Worm (Caenorhabditis elegans): ENCODE measurements around the gene C56G2.15.
A peak's percentile ranks its signal among the peaks of the same experiment; 100 is the strongest.

The C56G2.15 gene

DNA sequence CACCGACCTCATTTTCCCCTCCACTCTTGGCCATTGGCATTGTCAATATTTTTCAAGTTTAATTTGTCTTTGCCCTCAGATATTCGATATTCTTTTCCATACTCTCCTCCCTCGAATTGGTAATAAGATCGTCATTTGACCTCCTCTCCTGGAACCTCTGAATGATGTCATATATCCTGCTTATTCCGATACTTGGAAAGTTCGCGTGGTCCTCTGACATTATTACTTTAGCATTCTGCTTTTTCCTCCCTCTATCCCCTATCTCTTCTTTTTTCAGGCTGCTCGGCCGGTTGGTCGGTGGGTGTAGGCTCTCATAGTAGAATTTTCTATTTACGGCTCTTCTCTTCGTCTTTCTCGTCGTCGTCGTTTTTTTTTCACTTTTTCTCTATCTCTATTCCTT lies 15.2 kb downstream of the C56G2.15 start:
- TF ChIP-seq aly-1 (tag; optimal IDR thresholded peaks at IDR 0.05) (no peak), tbx-11 (GFP tag; IDR thresholded peaks at IDR 0.05) (no peak), sea-1 (GFP tag; conservative IDR thresholded peaks at IDR 0.05) (no peak), F13C5.2 (tag; optimal IDR thresholded peaks at IDR 0.05) (no peak), ceh-13 (GFP tag; optimal IDR thresholded peaks at IDR 0.05) (no peak), scrt-1 (GFP tag; IDR thresholded peaks at IDR 0.05) (no peak), tra-4 (tag; optimal IDR thresholded peaks at IDR 0.05) (no peak), ama-1 (optimal IDR thresholded peaks at IDR 0.05) (no peak), pes-1 (GFP tag; IDR thresholded peaks at IDR 0.05) (no peak), hmg-4 (GFP tag; optimal IDR thresholded peaks at IDR 0.05) (no peak), B0310.2 (tag; optimal IDR thresholded peaks at IDR 0.05) (no peak), hnd-1 (tag; optimal IDR thresholded peaks at IDR 0.05) (no peak), flt-1 (GFP tag; IDR thresholded peaks at IDR 0.05) (no peak)

DNA sequence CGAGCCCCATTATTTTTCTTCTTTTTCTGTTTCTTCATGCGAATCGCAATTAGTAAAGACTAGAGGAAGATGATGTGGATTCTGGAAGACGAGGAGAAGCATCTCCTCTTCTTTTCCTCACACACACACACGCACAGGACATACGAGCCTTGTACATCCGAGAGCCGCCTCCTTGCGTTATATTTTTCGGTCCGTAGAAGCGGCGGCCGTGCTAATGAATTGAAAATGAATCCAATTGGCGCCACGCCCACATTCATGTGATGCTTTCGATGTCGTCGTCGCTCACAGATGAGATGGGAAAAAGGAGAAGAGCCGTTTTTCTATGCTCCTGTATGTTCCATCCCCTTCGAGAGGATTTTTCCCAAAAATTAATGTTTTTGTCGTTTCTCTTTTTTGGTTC lies 16.3 kb downstream of the C56G2.15 start:
- no peak for TF ChIP-seq ama-1 (optimal IDR thresholded peaks at IDR 0.05)
- TF ChIP-seq tra-4 (tag; optimal IDR thresholded peaks at IDR 0.05), result no peak
- TF ChIP-seq hmbx-1 (tag; optimal IDR thresholded peaks at IDR 0.05), result no peak
- no peak for TF ChIP-seq ceh-13 (GFP tag; optimal IDR thresholded peaks at IDR 0.05)
- TF ChIP-seq tbx-11 (GFP tag; IDR thresholded peaks at IDR 0.05), result no peak
- TF ChIP-seq hmg-4 (GFP tag; optimal IDR thresholded peaks at IDR 0.05), result no peak

DNA sequence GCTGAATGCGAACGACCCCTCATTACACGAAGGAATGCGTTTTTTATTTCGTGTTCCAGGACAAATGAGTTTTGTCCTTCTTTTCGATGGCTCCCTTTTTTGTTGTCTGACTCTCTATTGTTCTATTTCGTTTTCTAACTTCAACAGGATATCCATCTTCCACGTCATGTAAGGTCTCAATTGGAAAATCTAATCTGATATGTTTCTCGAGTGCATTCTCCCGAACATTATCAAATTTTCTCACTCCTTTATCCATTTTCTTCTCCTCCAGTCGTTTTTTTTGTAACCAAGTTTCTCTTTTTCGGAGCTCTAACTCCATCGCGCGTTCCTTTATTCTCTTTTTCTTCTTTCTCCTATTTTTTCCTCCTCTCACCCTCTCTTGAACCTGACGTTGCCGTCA lies 17.3 kb downstream of the C56G2.15 start:
- TF ChIP-seq B0310.2 (tag; optimal IDR thresholded peaks at IDR 0.05), result no peak
- no peak for TF ChIP-seq ceh-36 (tag; optimal IDR thresholded peaks at IDR 0.05)
- TF ChIP-seq scrt-1 (GFP tag; IDR thresholded peaks at IDR 0.05), result no peak
- TF ChIP-seq tra-4 (tag; optimal IDR thresholded peaks at IDR 0.05), result no peak
- TF ChIP-seq hnd-1 (tag; optimal IDR thresholded peaks at IDR 0.05), result no peak
- no peak for TF ChIP-seq ceh-13 (GFP tag; optimal IDR thresholded peaks at IDR 0.05)
- no peak for TF ChIP-seq F13C5.2 (tag; optimal IDR thresholded peaks at IDR 0.05)
- no peak for TF ChIP-seq hmg-4 (GFP tag; optimal IDR thresholded peaks at IDR 0.05)
- TF ChIP-seq hmbx-1 (tag; optimal IDR thresholded peaks at IDR 0.05), result no peak
- TF ChIP-seq tbx-37 (GFP tag; conservative IDR thresholded peaks at IDR 0.05), result no peak
- no peak for TF ChIP-seq tbx-11 (GFP tag; IDR thresholded peaks at IDR 0.05)
- no peak for TF ChIP-seq flt-1 (GFP tag; IDR thresholded peaks at IDR 0.05)
- TF ChIP-seq pes-1 (GFP tag; IDR thresholded peaks at IDR 0.05), result no peak
- TF ChIP-seq ets-7 (tag; optimal IDR thresholded peaks at IDR 0.05), result no peak
- no peak for TF ChIP-seq aly-1 (tag; optimal IDR thresholded peaks at IDR 0.05)
- no peak for TF ChIP-seq sea-1 (GFP tag; conservative IDR thresholded peaks at IDR 0.05)
- no peak for TF ChIP-seq ama-1 (optimal IDR thresholded peaks at IDR 0.05)

DNA sequence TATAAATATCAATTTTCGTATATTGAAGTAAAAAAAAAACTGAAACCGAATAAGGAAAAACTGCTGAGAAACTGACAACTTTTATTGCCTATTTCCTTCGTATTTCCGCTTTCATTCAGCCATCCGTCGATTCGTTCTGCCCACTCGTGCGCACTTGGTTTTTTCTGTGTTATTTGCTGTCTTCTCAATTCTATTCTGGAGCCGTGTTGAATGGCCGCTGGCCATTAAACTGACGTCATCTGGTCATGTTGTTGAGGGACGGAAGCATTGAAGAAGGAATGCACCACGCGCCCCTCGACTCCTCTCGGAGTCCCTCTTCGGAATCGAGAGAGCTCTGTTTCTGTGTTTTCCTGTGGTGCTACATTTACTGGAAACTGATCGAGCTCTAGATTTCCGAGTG lies 19.1 kb downstream of the C56G2.15 start:
- no peak for TF ChIP-seq B0310.2 (tag; optimal IDR thresholded peaks at IDR 0.05)
- no peak for TF ChIP-seq pes-1 (GFP tag; IDR thresholded peaks at IDR 0.05)
- no peak for TF ChIP-seq ceh-36 (tag; optimal IDR thresholded peaks at IDR 0.05)
- no peak for TF ChIP-seq ama-1 (optimal IDR thresholded peaks at IDR 0.05)
- TF ChIP-seq ets-7 (tag; optimal IDR thresholded peaks at IDR 0.05), result no peak
- TF ChIP-seq sea-1 (GFP tag; conservative IDR thresholded peaks at IDR 0.05), result no peak
- no peak for TF ChIP-seq flt-1 (GFP tag; IDR thresholded peaks at IDR 0.05)
- no peak for TF ChIP-seq ceh-13 (GFP tag; optimal IDR thresholded peaks at IDR 0.05)
- TF ChIP-seq scrt-1 (GFP tag; IDR thresholded peaks at IDR 0.05), result no peak
- no peak for TF ChIP-seq tra-4 (tag; optimal IDR thresholded peaks at IDR 0.05)
- no peak for TF ChIP-seq hmg-4 (GFP tag; optimal IDR thresholded peaks at IDR 0.05)
- no peak for TF ChIP-seq hnd-1 (tag; optimal IDR thresholded peaks at IDR 0.05)

DNA sequence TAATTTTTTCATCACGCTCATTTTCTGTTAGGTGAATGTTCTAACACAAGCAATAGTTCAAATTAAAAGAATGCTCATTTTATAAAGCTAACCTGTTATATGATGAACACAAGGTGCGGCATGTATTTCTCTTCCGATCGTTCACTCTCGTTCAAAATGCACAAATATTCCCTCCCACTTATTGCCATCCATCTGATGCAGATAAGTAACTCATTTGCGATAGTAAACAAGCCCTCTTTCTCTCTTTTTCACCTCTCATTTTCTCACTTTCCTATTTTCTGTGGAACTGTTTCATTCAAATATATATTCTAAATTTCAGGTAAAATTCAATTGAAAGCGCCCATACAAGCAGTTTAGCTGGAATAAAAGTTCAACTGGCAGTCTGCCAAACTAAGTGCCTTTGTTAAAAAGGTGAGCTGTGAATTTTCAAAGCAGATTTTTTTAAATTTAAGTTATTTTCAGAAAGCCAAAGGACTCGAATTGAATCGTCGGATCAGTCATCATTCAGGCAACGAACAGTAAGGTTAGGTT lies 21.7 kb downstream of the C56G2.15 start, which contains the start of the genes trmt-10C.2 and C56G2.22:
Gene trmt-10C.2, plus strand, starts transcription at position 314 of the 531 bp plus-strand sequence.
Gene C56G2.22, plus strand, starts transcription at position 481 of the 531 bp plus-strand sequence.
- TF ChIP-seq hnd-1 (tag; optimal IDR thresholded peaks at IDR 0.05) (no peak), scrt-1 (GFP tag; IDR thresholded peaks at IDR 0.05) (no peak)

DNA sequence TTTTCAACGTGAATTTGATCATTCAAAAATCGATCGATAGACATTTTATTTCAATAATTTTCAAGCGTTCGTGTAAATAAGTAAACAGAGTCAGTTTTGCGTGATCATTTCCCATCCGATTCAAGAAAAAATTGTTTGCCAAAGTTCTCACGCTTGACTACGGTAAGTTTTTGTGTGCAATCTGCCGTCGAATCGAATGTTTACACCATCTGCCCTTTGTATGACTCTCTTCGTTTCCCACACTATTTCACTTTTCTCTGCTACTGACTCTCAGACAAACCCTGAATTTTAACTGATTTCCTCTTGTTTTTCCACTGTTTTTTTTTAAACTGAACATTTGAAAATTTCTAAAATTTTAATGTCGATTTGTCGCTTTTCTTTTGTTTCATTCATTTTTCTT lies 23.0 kb downstream of the C56G2.15 start:
- TF ChIP-seq tbx-37 (GFP tag; conservative IDR thresholded peaks at IDR 0.05), result no peak
- TF ChIP-seq F13C5.2 (tag; optimal IDR thresholded peaks at IDR 0.05), result peak; percentile 86
- TF ChIP-seq ceh-13 (GFP tag; optimal IDR thresholded peaks at IDR 0.05), result no peak
- TF ChIP-seq aly-1 (tag; optimal IDR thresholded peaks at IDR 0.05), result no peak
- no peak for TF ChIP-seq hnd-1 (tag; optimal IDR thresholded peaks at IDR 0.05)
- no peak for TF ChIP-seq ceh-36 (tag; optimal IDR thresholded peaks at IDR 0.05)
- TF ChIP-seq ama-1 (optimal IDR thresholded peaks at IDR 0.05), result no peak

DNA sequence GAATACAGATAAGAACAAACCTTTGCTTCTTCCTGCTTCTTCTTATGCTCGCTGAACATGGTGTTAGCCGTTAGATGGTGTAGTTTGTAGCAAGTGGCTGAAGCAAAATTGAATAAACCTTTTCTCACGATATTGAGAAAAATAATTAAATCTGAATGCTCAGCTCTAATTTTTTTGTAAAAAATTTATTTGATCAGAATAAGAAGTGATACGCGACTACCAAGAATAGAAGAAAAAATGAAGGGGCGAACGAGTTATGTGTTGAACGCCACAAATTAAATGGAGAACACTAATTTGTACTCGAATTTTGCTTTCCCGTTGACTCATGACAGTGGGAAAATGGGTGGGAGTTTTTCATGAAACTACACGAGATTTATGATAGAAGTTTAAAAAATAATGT lies 24.5 kb downstream of the C56G2.15 start, which contains the start of gene C56G2.9:
Gene C56G2.9, minus strand, starts transcription at position 101 of the 400 bp plus-strand sequence.
- no peak for TF ChIP-seq F13C5.2 (tag; optimal IDR thresholded peaks at IDR 0.05)
- no peak for TF ChIP-seq scrt-1 (GFP tag; IDR thresholded peaks at IDR 0.05)
- TF ChIP-seq hmbx-1 (tag; optimal IDR thresholded peaks at IDR 0.05), result no peak
- no peak for TF ChIP-seq pes-1 (GFP tag; IDR thresholded peaks at IDR 0.05)
- no peak for TF ChIP-seq ama-1 (optimal IDR thresholded peaks at IDR 0.05)
- no peak for TF ChIP-seq sea-1 (GFP tag; conservative IDR thresholded peaks at IDR 0.05)
- TF ChIP-seq tbx-37 (GFP tag; conservative IDR thresholded peaks at IDR 0.05), result no peak
- TF ChIP-seq hnd-1 (tag; optimal IDR thresholded peaks at IDR 0.05), result no peak
- TF ChIP-seq B0310.2 (tag; optimal IDR thresholded peaks at IDR 0.05), result no peak
- no peak for TF ChIP-seq ceh-36 (tag; optimal IDR thresholded peaks at IDR 0.05)
- no peak for TF ChIP-seq ets-7 (tag; optimal IDR thresholded peaks at IDR 0.05)
- no peak for TF ChIP-seq tbx-11 (GFP tag; IDR thresholded peaks at IDR 0.05)
- no peak for TF ChIP-seq ceh-13 (GFP tag; optimal IDR thresholded peaks at IDR 0.05)
- TF ChIP-seq flt-1 (GFP tag; IDR thresholded peaks at IDR 0.05), result no peak
- TF ChIP-seq hmg-4 (GFP tag; optimal IDR thresholded peaks at IDR 0.05), result no peak
- TF ChIP-seq tra-4 (tag; optimal IDR thresholded peaks at IDR 0.05), result no peak
- TF ChIP-seq aly-1 (tag; optimal IDR thresholded peaks at IDR 0.05), result no peak

Data from whole organism, early embryonic.